Worm (Caenorhabditis elegans): ENCODE measurements around the gene eri-12.

DNA sequence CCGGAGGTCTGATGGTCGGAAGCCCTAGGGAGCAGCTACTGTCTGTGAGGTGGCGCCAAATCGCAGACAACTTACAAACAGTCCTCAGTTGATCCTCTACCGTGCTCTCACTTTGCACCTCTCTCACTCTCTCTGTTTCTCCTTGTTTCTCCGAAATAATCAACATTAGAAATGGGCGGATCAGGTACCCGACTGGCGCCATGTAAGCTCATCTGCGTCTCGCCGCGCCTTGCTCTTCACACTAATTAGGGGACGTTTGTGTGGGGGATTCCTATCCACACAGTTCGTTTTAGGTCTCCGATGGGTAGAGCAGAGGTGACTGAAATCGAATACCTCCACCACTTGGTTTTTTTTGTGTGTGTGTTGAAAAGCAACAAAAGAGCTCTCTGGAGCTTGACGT is 45.4 kb downstream of the eri-12 start:
- TF ChIP-seq ceh-48 (tag; optimal IDR thresholded peaks at IDR 0.05) (no peak), sdc-2 (tag; optimal IDR thresholded peaks at IDR 0.05) (no peak), ref-2 (tag; optimal IDR thresholded peaks at IDR 0.05) (no peak)
